Fruit fly (Drosophila melanogaster) Kc167 (cell line): ENCODE data around the gene Ndf.

Experiments
- Myc ChIP-seq: fragments of >200 bp; optimal IDR thresholded peaks from 2 replicates; lab custom pipeline; 2017; ENCODE audit warnings: missing external identifiers
- Sin3A ChIP-seq: fragments of >200 bp; optimal IDR thresholded peaks from 2 replicates; lab custom pipeline; 2018; ENCODE audit warnings: missing external identifiers
- h ChIP-seq: fragments of >200 bp; optimal IDR thresholded peaks from 3 replicates; lab custom pipeline; 2018; ENCODE audit warnings: missing external identifiers
- insv ChIP-seq: fragments of >200 bp; optimal IDR thresholded peaks from 3 replicates; lab custom pipeline; 2018; ENCODE audit warnings: missing external identifiers
- psq ChIP-seq: fragments of >200 bp; optimal IDR thresholded peaks from 2 replicates; lab custom pipeline; 2017; ENCODE audit warnings: missing external identifiers
- ttk ChIP-seq: sonication (Bioruptor generic); optimal IDR thresholded peaks from 2 replicates; lab custom pipeline; 2017; ENCODE audit warnings: missing external identifiers

DNA sequence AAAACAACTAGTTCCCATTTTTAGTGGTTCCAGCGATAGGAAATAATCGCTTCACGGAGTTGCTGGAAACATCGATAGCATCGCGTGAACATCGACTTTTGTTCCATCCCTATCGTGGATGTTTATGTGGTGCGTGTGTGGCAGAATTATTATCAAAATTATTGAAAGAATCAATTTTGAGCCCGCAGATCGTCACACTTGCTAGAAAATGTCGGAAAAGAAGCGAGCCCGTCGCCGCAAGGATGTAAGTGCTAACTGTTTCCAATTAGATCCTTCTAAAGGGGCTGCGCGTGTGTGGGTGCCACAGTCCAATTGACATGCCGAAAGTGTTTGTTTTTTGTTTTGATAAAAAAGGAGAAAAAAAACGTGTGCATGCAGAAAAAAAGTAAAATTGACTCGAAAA lies 5.7 kb downstream of the Ndf start, which contains the start of gene Trp1:
- TF ChIP-seq psq (lab: Kevin White, UChicago) (no peak), ttk (lab: Kevin White, UChicago) (no peak), Sin3A (lab: Kevin White, UChicago) (no peak), insv (lab: Kevin White, UChicago) (no peak), h (lab: Kevin White, UChicago) (no peak), Myc (lab: Kevin White, UChicago) (no peak)
